Fruit fly (Drosophila melanogaster) whole organism, embryonic: ENCODE data around the gene Nf-YC.

Experiments used
- CG4820 ChIP-seq: fragments of 200-800 bp; sonication (Bioruptor generic); optimal IDR thresholded peaks from 3 replicates; lab custom pipeline; 2016; ENCODE audit warnings: missing biosample characterization, missing genetic modification characterization
- CG7786 ChIP-seq: fragments of 200-800 bp; sonication (Bioruptor generic); optimal IDR thresholded peaks from 2 replicates; lab custom pipeline; 2016; ENCODE audit warnings: missing biosample characterization, missing genetic modification characterization
- CG7928 ChIP-seq: fragments of 200-800 bp; sonication (Bioruptor generic); optimal IDR thresholded peaks from 2 replicates; lab custom pipeline; 2017; ENCODE audit warnings: missing biosample characterization, mild to moderate bottlenecking, missing genetic modification characterization
- CG8359 ChIP-seq: fragments of 200-800 bp; sonication (Bioruptor generic); optimal IDR thresholded peaks from 2 replicates; lab custom pipeline; 2017; ENCODE audit warnings: missing biosample characterization, mild to moderate bottlenecking, missing genetic modification characterization, borderline replicate concordance
- CG8765 ChIP-seq: fragments of 200-800 bp; sonication (Bioruptor generic); IDR thresholded peaks from 2 replicates; pipeline ENCODE4 v1.3.6; 2022; ENCODE audit warnings: missing biosample characterization, missing genetic modification characterization
- Deaf1 ChIP-seq: fragments of 200-800 bp; optimal IDR thresholded peaks from 3 replicates; lab custom pipeline; 2019; ENCODE audit warnings: missing biosample characterization, mild to moderate bottlenecking, missing genetic modification characterization, moderate library complexity
- Oli ChIP-seq: fragments of 200-800 bp; sonication (Bioruptor generic); optimal IDR thresholded peaks from 2 replicates; lab custom pipeline; 2018; ENCODE audit warnings: missing biosample characterization, mild to moderate bottlenecking, missing genetic modification characterization, moderate library complexity
- bab2 ChIP-seq: fragments of 200-800 bp; sonication (Bioruptor generic); optimal IDR thresholded peaks from 2 replicates; lab custom pipeline; 2016; ENCODE audit warnings: missing biosample characterization, missing genetic modification characterization
- croc ChIP-seq: fragments of 200-800 bp; sonication (Bioruptor generic); conservative IDR thresholded peaks from 3 replicates; pipeline ENCODE4 v1.3.6; 2022; ENCODE audit warnings: missing biosample characterization, missing genetic modification characterization
- z ChIP-seq: fragments of 200-800 bp; sonication (Bioruptor generic); IDR thresholded peaks from 3 replicates; pipeline ENCODE4 v1.3.6; 2022; ENCODE audit warnings: missing biosample characterization, missing genetic modification characterization

Gene Nf-YC

dm6 chrX:6770924-6771323 lies 49.8 kb downstream of the Nf-YC start, which contains the start of gene Coq7 (continued):
- TF ChIP-seq CG4820 (GFP tag; lab: Kevin White, UChicago) (peak; percentile 87), Deaf1 (tag; lab: Kevin White, UChicago) (no peak), CG7928 (peak; percentile 98), Oli (tag; lab: Kevin White, UChicago) (peak; percentile 77), croc (peak; percentile 86), CG8359 (GFP tag; lab: Kevin White, UChicago) (peak; percentile 50), CG8765 (peak; percentile 91), bab2 (peak; percentile 19), CG7786 (GFP tag; lab: Kevin White, UChicago) (peak; percentile 19), z (GFP tag; lab: Robert Waterston, UW) (0 out of 3 replicates have a peak, but pooled peaks have one; percentile 10)
